Worm (Caenorhabditis elegans): ENCODE data around the gene K11D12.7.

DNA sequence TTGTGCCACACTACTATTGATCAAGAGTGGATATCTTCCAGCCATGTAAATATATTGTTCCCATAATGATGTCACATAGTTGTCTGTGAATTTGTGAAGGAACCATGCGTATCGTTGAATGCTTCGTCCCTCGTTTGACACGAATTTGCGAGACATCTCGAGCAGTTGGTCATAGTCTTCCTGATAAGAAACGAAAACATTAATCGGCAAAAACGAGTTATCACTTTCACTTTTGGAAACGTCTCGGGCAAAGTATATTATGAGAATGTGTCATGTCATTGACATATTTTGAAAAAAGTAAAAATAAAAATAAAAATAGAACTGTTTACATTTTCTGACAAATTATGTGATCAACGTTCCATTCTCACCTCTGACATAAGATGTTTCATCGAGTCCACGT lies 9.8 kb downstream of the K11D12.7 start:
- TF ChIP-seq W03F9.2 (tag; optimal IDR thresholded peaks at IDR 0.05), result no peak
- TF ChIP-seq him-1 (tag; optimal IDR thresholded peaks at IDR 0.05), result no peak
